Worm (Caenorhabditis elegans): Measurements from ENCODE around the gene ttc-7.

- TF ChIP-seq dpl-1 (GFP tag; optimal IDR thresholded peaks at IDR 0.05), result no peak
- no peak for TF ChIP-seq unc-62 (GFP tag; optimal IDR thresholded peaks at IDR 0.05)
- TF ChIP-seq nfya-1 (tag; optimal IDR thresholded peaks at IDR 0.05; ENCODE audit: borderline replicate concordance, insufficient read depth), result no peak
- no peak for TF ChIP-seq repo-1 (tag; optimal IDR thresholded peaks at IDR 0.05)
- TF ChIP-seq sea-2 (GFP tag; IDR thresholded peaks at IDR 0.05), result no peak
- no peak for TF ChIP-seq cebp-2 (GFP tag; IDR thresholded peaks at IDR 0.05)
- TF ChIP-seq nhr-80 (tag; optimal IDR thresholded peaks at IDR 0.05), result peak; percentile 88
- TF ChIP-seq ceh-27 (GFP tag; optimal IDR thresholded peaks at IDR 0.05), result peak; percentile 69
- peak; percentile 66 for TF ChIP-seq attf-5 (GFP tag; optimal IDR thresholded peaks at IDR 0.05)
- TF ChIP-seq ama-1 (optimal IDR thresholded peaks at IDR 0.05), result no peak
- TF ChIP-seq ama-1 (GFP tag; optimal IDR thresholded peaks at IDR 0.05), result no peak
- TF ChIP-seq nhr-90 (tag; optimal IDR thresholded peaks at IDR 0.05), result no peak
- no peak for TF ChIP-seq F52B5.7 (tag; optimal IDR thresholded peaks at IDR 0.05)
- no peak for TF ChIP-seq mxl-1 (tag; optimal IDR thresholded peaks at IDR 0.05)
Observed at ce11 chrIII:1926456-1926855, 66.2 kb downstream of the ttc-7 start.
